Fruit fly (Drosophila melanogaster): ENCODE measurements around the gene U2af50.

The U2af50 gene

dm6 chrX:16358670-16359320 is at the start of gene U2af50, which contains the start of gene PIG-Q:
Gene U2af50 (minus strand): TSS chrX:16359039.
Gene PIG-Q (plus strand): TSS chrX:16359143.
- TF ChIP-seq CG7101 (tag; optimal IDR thresholded peaks at IDR 0.05) (peak; percentile 94), CG12768 (GFP tag; optimal IDR thresholded peaks at IDR 0.05) (peak; percentile 84), CG5204 (GFP tag; optimal IDR thresholded peaks at IDR 0.05) (no peak), pad (GFP tag; optimal IDR thresholded peaks at IDR 0.05) (peak; percentile 78), tj (GFP tag; optimal IDR thresholded peaks at IDR 0.05) (peak; percentile 78), CG14711 (tag; optimal IDR thresholded peaks at IDR 0.05) (peak; percentile 90), Crg-1 (GFP tag; optimal IDR thresholded peaks at IDR 0.05) (peak; percentile 73), kay (GFP tag; ENCODE audit: borderline replicate concordance) (peak; percentile 75), CG1620 (GFP tag; optimal IDR thresholded peaks at IDR 0.05) (peak; percentile 41), bab1 (GFP tag; optimal IDR thresholded peaks at IDR 0.05) (peak; percentile 94), toe (GFP tag; optimal IDR thresholded peaks at IDR 0.05) (peak; percentile 65), Hr96 (GFP tag; optimal IDR thresholded peaks at IDR 0.05) (no peak), CG33017 (tag; optimal IDR thresholded peaks at IDR 0.05) (peak; percentile 82), CG7045 (GFP tag; optimal IDR thresholded peaks at IDR 0.05) (peak; percentile 76), CG11617 (GFP tag; optimal IDR thresholded peaks at IDR 0.05) (peak; percentile 93), cic (GFP tag; optimal IDR thresholded peaks at IDR 0.05) (no peak), ovo (GFP tag; optimal IDR thresholded peaks at IDR 0.05) (peak; percentile 89), cnc (optimal IDR thresholded peaks at IDR 0.05) (no peak), Mnt (GFP tag; optimal IDR thresholded peaks at IDR 0.05) (peak; percentile 84), Clk (GFP tag; optimal IDR thresholded peaks at IDR 0.05) (peak; percentile 59)

DNA sequence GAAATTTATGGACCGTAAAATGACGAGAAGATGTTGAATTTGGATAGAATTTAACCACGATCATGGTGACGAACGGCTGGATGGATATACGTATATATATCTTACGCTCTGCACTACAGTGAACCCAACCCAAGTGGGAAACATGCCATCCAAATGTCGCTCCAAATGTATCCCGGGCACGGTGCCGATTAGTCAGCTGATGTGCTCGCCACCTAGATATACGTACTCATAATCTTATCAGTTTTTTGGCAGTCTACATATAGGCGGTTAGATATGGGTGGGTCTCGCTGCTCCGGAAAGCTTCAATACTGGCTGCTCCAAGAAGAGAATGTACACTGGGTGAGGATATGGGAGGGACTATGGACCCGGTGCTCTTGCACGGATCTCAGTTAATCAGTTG is 47.2 kb upstream of the U2af50 start:
- TF ChIP-seq CG33017 (tag; optimal IDR thresholded peaks at IDR 0.05) (no peak), Crg-1 (GFP tag; optimal IDR thresholded peaks at IDR 0.05) (no peak), CG7101 (tag; optimal IDR thresholded peaks at IDR 0.05) (no peak), bab1 (GFP tag; optimal IDR thresholded peaks at IDR 0.05) (no peak), pad (GFP tag; optimal IDR thresholded peaks at IDR 0.05) (no peak), cnc (optimal IDR thresholded peaks at IDR 0.05) (no peak), Hr96 (GFP tag; optimal IDR thresholded peaks at IDR 0.05) (no peak), toe (GFP tag; optimal IDR thresholded peaks at IDR 0.05) (no peak), CG12768 (GFP tag; optimal IDR thresholded peaks at IDR 0.05) (no peak), CG5204 (GFP tag; optimal IDR thresholded peaks at IDR 0.05) (no peak)

DNA sequence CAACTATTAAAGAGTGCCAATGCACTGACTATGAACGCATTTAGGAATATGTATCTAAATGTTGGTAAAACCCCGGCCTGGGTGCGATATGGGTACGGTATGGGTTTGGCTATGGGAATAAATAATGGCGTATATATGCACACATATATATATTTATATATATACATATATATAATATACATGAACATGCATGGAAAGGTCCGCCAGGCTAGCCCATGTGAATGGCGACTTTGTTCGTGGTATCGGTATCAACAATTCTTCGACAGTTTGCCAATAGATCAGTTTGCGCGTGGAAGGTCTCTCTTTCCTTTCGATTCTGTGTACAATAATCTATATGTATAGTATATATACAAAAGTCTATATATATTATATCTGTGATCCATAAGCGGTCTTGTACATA is 46.4 kb upstream of the U2af50 start, which contains the start of gene CG4301:
TSS of gene CG4301 (plus strand) at position 301 of the 400 bp plus-strand sequence.
- TF ChIP-seq CG11617 (GFP tag; optimal IDR thresholded peaks at IDR 0.05): no peak
- TF ChIP-seq tj (GFP tag; optimal IDR thresholded peaks at IDR 0.05): no peak
- TF ChIP-seq CG33017 (tag; optimal IDR thresholded peaks at IDR 0.05): no peak
- TF ChIP-seq bab1 (GFP tag; optimal IDR thresholded peaks at IDR 0.05): no peak
- TF ChIP-seq cic (GFP tag; optimal IDR thresholded peaks at IDR 0.05): no peak
- TF ChIP-seq kay (GFP tag; ENCODE audit: borderline replicate concordance): no peak
- TF ChIP-seq CG7101 (tag; optimal IDR thresholded peaks at IDR 0.05): no peak
- TF ChIP-seq CG5204 (GFP tag; optimal IDR thresholded peaks at IDR 0.05): no peak
- no peak for TF ChIP-seq ovo (GFP tag; optimal IDR thresholded peaks at IDR 0.05)
- no peak for TF ChIP-seq Clk (GFP tag; optimal IDR thresholded peaks at IDR 0.05)
- TF ChIP-seq Mnt (GFP tag; optimal IDR thresholded peaks at IDR 0.05): no peak
- no peak for TF ChIP-seq Hr96 (GFP tag; optimal IDR thresholded peaks at IDR 0.05)
- no peak for TF ChIP-seq cnc (optimal IDR thresholded peaks at IDR 0.05)
- no peak for TF ChIP-seq pad (GFP tag; optimal IDR thresholded peaks at IDR 0.05)

dm6 chrX:16404803-16405202 is 46.0 kb upstream of the U2af50 start, which contains the start of gene CG9981:
Gene CG9981 (minus strand): TSS chrX:16405122.
- TF ChIP-seq CG7045 (GFP tag; optimal IDR thresholded peaks at IDR 0.05) (no peak), tj (GFP tag; optimal IDR thresholded peaks at IDR 0.05) (no peak), pad (GFP tag; optimal IDR thresholded peaks at IDR 0.05) (no peak), cic (GFP tag; optimal IDR thresholded peaks at IDR 0.05) (no peak), Mnt (GFP tag; optimal IDR thresholded peaks at IDR 0.05) (no peak), Hr96 (GFP tag; optimal IDR thresholded peaks at IDR 0.05) (no peak), Clk (GFP tag; optimal IDR thresholded peaks at IDR 0.05) (no peak), CG14711 (tag; optimal IDR thresholded peaks at IDR 0.05) (no peak), ovo (GFP tag; optimal IDR thresholded peaks at IDR 0.05) (no peak), CG33017 (tag; optimal IDR thresholded peaks at IDR 0.05) (no peak), Crg-1 (GFP tag; optimal IDR thresholded peaks at IDR 0.05) (no peak), cnc (optimal IDR thresholded peaks at IDR 0.05) (no peak), kay (GFP tag; ENCODE audit: borderline replicate concordance) (no peak), toe (GFP tag; optimal IDR thresholded peaks at IDR 0.05) (no peak)

dm6 chrX:16403811-16404420 is 45.1 kb upstream of the U2af50 start:
- TF ChIP-seq CG1620 (GFP tag; optimal IDR thresholded peaks at IDR 0.05) (no peak), toe (GFP tag; optimal IDR thresholded peaks at IDR 0.05) (no peak), bab1 (GFP tag; optimal IDR thresholded peaks at IDR 0.05) (peak; percentile 81), ovo (GFP tag; optimal IDR thresholded peaks at IDR 0.05) (no peak), cic (GFP tag; optimal IDR thresholded peaks at IDR 0.05) (no peak), Clk (GFP tag; optimal IDR thresholded peaks at IDR 0.05) (no peak), CG11617 (GFP tag; optimal IDR thresholded peaks at IDR 0.05) (peak; percentile 35), Crg-1 (GFP tag; optimal IDR thresholded peaks at IDR 0.05) (no peak), CG7101 (tag; optimal IDR thresholded peaks at IDR 0.05) (peak; percentile 72), Mnt (GFP tag; optimal IDR thresholded peaks at IDR 0.05) (no peak), CG12768 (GFP tag; optimal IDR thresholded peaks at IDR 0.05) (peak; percentile 39), tj (GFP tag; optimal IDR thresholded peaks at IDR 0.05) (no peak), cnc (optimal IDR thresholded peaks at IDR 0.05) (no peak), CG33017 (tag; optimal IDR thresholded peaks at IDR 0.05) (peak; percentile 78), CG7045 (GFP tag; optimal IDR thresholded peaks at IDR 0.05) (peak; percentile 30), Hr96 (GFP tag; optimal IDR thresholded peaks at IDR 0.05) (peak; percentile 3), CG14711 (tag; optimal IDR thresholded peaks at IDR 0.05) (peak; percentile 82), CG5204 (GFP tag; optimal IDR thresholded peaks at IDR 0.05) (no peak), kay (GFP tag; ENCODE audit: borderline replicate concordance) (no peak), pad (GFP tag; optimal IDR thresholded peaks at IDR 0.05) (peak; percentile 11)
